Fruit fly (Drosophila melanogaster) whole organism: Measurements from ENCODE around the gene Liprin-beta.

ENCODE experiments used
- EcR ChIP-seq, 2 experiments: fragments of >200 bp; optimal IDR thresholded peaks; 2 replicates each; lab custom pipeline; 2017; ENCODE audit warnings: missing biosample characterization in 2 of 2, missing genetic modification characterization in 2 of 2, missing genetic modification reagents in 2 of 2
- psq ChIP-seq: fragments of >200 bp; optimal IDR thresholded peaks from 2 replicates; lab custom pipeline; 2017
- usp ChIP-seq: fragments of >200 bp; optimal IDR thresholded peaks from 2 replicates; lab custom pipeline; 2017; ENCODE audit warnings: missing biosample characterization, missing genetic modification characterization, mixed read lengths

DNA sequence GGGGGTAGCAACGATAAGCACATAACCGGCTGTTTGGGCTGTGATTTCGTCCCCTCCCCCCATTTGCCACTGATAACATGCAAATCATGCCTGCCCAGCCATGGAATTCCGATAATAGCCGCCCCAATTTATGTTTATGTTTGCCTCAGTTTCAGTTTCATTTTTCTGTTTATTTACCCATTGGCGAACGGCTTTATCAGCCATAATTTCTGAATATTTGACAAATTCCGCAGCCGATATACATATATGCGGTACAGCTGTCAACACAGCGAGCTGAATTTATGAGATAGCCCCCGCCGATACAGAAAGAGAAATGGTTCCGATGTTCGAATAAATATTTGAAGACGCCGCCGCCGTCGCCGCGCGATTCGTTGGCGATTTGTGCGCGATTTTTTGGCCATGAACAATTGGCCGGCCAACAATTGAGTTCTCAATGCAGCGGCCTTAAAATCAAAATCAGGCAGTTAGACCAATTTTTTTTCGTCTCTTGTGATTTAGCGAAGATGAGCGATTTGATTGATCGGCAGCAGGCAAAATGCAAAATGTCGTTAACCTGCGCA, 23.8 kb upstream of the Liprin-beta start:
- no peak for TF ChIP-seq EcR (GFP tag; optimal IDR thresholded peaks at IDR 0.05; lab: Kevin White, UChicago)
- TF ChIP-seq psq (lab: Kevin White, UChicago) = no peak
- TF ChIP-seq usp = no peak
